Worm (Caenorhabditis elegans): Measurements from ENCODE around the gene srx-44.

The srx-44 gene

ce11 chrV:16020042-16020441 is at the start of gene srx-44:
srx-44 (plus strand) TSS chrV:16020342.
- TF ChIP-seq lin-39 (tag; optimal IDR thresholded peaks at IDR 0.05): no peak
- TF ChIP-seq nhr-12 (tag; optimal IDR thresholded peaks at IDR 0.05): no peak
- TF ChIP-seq zag-1 (tag; optimal IDR thresholded peaks at IDR 0.05): no peak
- TF ChIP-seq ama-1 (optimal IDR thresholded peaks at IDR 0.05): no peak
- TF ChIP-seq C16A3.4 (tag; optimal IDR thresholded peaks at IDR 0.05): no peak
- no peak for TF ChIP-seq sup-37 (GFP tag; optimal IDR thresholded peaks at IDR 0.05)
- no peak for TF ChIP-seq nhr-28 (tag; optimal IDR thresholded peaks at IDR 0.05)
- TF ChIP-seq fkh-8 (tag; optimal IDR thresholded peaks at IDR 0.05): no peak
- no peak for TF ChIP-seq nhr-85 (tag)
- no peak for TF ChIP-seq nhr-71 (tag; optimal IDR thresholded peaks at IDR 0.05)
- no peak for TF ChIP-seq ceh-82 (tag; optimal IDR thresholded peaks at IDR 0.05)

ce11 chrV:15970820-15971219 is 49.3 kb upstream of the srx-44 start:
- TF ChIP-seq nhr-85 (tag): no peak
- TF ChIP-seq efl-1 (optimal IDR thresholded peaks at IDR 0.05): no peak
- no peak for TF ChIP-seq efl-1 (GFP tag; optimal IDR thresholded peaks at IDR 0.05 in 1 of 2)
- TF ChIP-seq xbp-1 (tag; optimal IDR thresholded peaks at IDR 0.05): no peak
- TF ChIP-seq aha-1 (tag; optimal IDR thresholded peaks at IDR 0.05): no peak

ce11 chrV:15972484-15972883 is 47.7 kb upstream of the srx-44 start, which contains the start of gene sru-23:
sru-23 (minus strand) TSS chrV:15972584.
- TF ChIP-seq swsn-7 (tag; optimal IDR thresholded peaks at IDR 0.05): no peak
- TF ChIP-seq alr-1 (tag; optimal IDR thresholded peaks at IDR 0.05; ENCODE audit: borderline replicate concordance): no peak
- no peak for TF ChIP-seq nhr-28 (tag; optimal IDR thresholded peaks at IDR 0.05)
- TF ChIP-seq nhr-85 (tag): no peak
- TF ChIP-seq elt-3 (tag; optimal IDR thresholded peaks at IDR 0.05): no peak
- TF ChIP-seq snu-23 (GFP tag; optimal IDR thresholded peaks at IDR 0.05): no peak
- TF ChIP-seq dpl-1 (GFP tag; optimal IDR thresholded peaks at IDR 0.05): no peak
- TF ChIP-seq C34B4.2 (tag; optimal IDR thresholded peaks at IDR 0.05): no peak
- no peak for TF ChIP-seq ceh-63 (GFP tag; optimal IDR thresholded peaks at IDR 0.05)
- no peak for TF ChIP-seq rnt-1 (tag; optimal IDR thresholded peaks at IDR 0.05)

ce11 chrV:15974836-15975235 is 45.3 kb upstream of the srx-44 start, which contains the start of gene sru-22:
sru-22 (minus strand) TSS chrV:15974936.
- TF ChIP-seq efl-1 (optimal IDR thresholded peaks at IDR 0.05) (no peak), efl-1 (GFP tag; optimal IDR thresholded peaks at IDR 0.05 in 1 of 2) (peak in 1 of 2 experiments; percentile 7), xbp-1 (tag; optimal IDR thresholded peaks at IDR 0.05) (no peak)

ce11 chrV:15975845-15976244 is 44.3 kb upstream of the srx-44 start, which contains the start of gene clec-232:
clec-232 (plus strand) TSS chrV:15976145.
- TF ChIP-seq unc-62 (GFP tag; optimal IDR thresholded peaks at IDR 0.05) (no peak), vab-15 (tag; optimal IDR thresholded peaks at IDR 0.05) (no peak), ceh-90 (tag; optimal IDR thresholded peaks at IDR 0.05) (no peak)

ce11 chrV:15978232-15978764 is 41.8 kb upstream of the srx-44 start, which contains the start of gene oac-20:
oac-20 (plus strand) TSS chrV:15978714.
- TF ChIP-seq lin-13 (GFP tag; optimal IDR thresholded peaks at IDR 0.05) (no peak), snu-23 (GFP tag; optimal IDR thresholded peaks at IDR 0.05) (no peak), elt-2 (tag; optimal IDR thresholded peaks at IDR 0.05) (peak; percentile 84), pax-3 (tag; optimal IDR thresholded peaks at IDR 0.05) (no peak)

- TF ChIP-seq mep-1 (tag; optimal IDR thresholded peaks at IDR 0.05) (no peak), ama-1 (optimal IDR thresholded peaks at IDR 0.05) (no peak), elt-2 (tag; optimal IDR thresholded peaks at IDR 0.05) (peak; percentile 72), snu-23 (GFP tag; optimal IDR thresholded peaks at IDR 0.05) (no peak), ces-1 (GFP tag; optimal IDR thresholded peaks at IDR 0.05) (no peak), nhr-76 (tag; optimal IDR thresholded peaks at IDR 0.05) (no peak), nhr-71 (tag; optimal IDR thresholded peaks at IDR 0.05) (no peak), lin-35 (GFP tag; optimal IDR thresholded peaks at IDR 0.05) (peak in 1 of 2 experiments; percentile 12), mdl-1 (tag; optimal IDR thresholded peaks at IDR 0.05) (no peak), hlh-4 (tag; optimal IDR thresholded peaks at IDR 0.05) (no peak), ets-5 (GFP tag; IDR thresholded peaks at IDR 0.05) (no peak), pag-3 (tag; optimal IDR thresholded peaks at IDR 0.05; ENCODE audit: borderline replicate concordance, insufficient read depth) (no peak), Y116A8C.19 (tag; optimal IDR thresholded peaks at IDR 0.05; ENCODE audit: borderline replicate concordance) (no peak), mab-9 (GFP tag; IDR thresholded peaks at IDR 0.05) (no peak), nhr-77 (tag; optimal IDR thresholded peaks at IDR 0.05) (no peak)
These were observed 37.3 kb upstream of the srx-44 start, which contains the start of the genes fbxa-99 and F36G9.13 for ce11 chrV:15982733-15983344. fbxa-99 (minus strand) TSS chrV:15982854. F36G9.13 (plus strand) TSS chrV:15983294.
